Fruit fly (Drosophila melanogaster) whole organism, embryonic: Measurements from ENCODE around the gene Pdcd4.

ENCODE experiments used
- Ada2b ChIP-seq: fragments of 200-800 bp; sonication (Bioruptor generic); IDR thresholded peaks from 2 replicates; pipeline ENCODE4 v1.3.6; 2022; ENCODE audit warnings: missing biosample characterization, missing genetic modification characterization
- Aef1 ChIP-seq: fragments of 200-800 bp; sonication (Bioruptor generic); IDR thresholded peaks from 3 replicates; pipeline ENCODE4 v1.3.6; 2022; ENCODE audit warnings: missing biosample characterization, missing genetic modification characterization
- C15 ChIP-seq: fragments of 200-800 bp; sonication (Bioruptor generic); IDR thresholded peaks from 3 replicates; pipeline ENCODE4 v1.3.6; 2022; ENCODE audit warnings: missing biosample characterization, missing genetic modification characterization
- CG1024 ChIP-seq: fragments of 200-800 bp; sonication (Bioruptor generic); IDR thresholded peaks from 2 replicates; pipeline ENCODE4 v1.3.6; 2022; ENCODE audit warnings: missing biosample characterization, missing genetic modification characterization
- CG13123 ChIP-seq: fragments of 200-800 bp; sonication (Bioruptor generic); optimal IDR thresholded peaks from 2 replicates; lab custom pipeline; 2016; ENCODE audit warnings: missing biosample characterization, missing genetic modification characterization
- CG14014 ChIP-seq: fragments of 200-800 bp; sonication (Bioruptor generic); IDR thresholded peaks from 2 replicates; pipeline ENCODE4 v1.3.6; 2022; ENCODE audit warnings: missing biosample characterization, missing genetic modification characterization
- CG14710 ChIP-seq: fragments of 200-800 bp; sonication (Bioruptor generic); optimal IDR thresholded peaks from 3 replicates; lab custom pipeline; 2019; ENCODE audit warnings: missing biosample characterization, mild to moderate bottlenecking, missing genetic modification characterization, moderate library complexity
- CG18599 ChIP-seq: fragments of 200-800 bp; sonication (Bioruptor generic); optimal IDR thresholded peaks from 3 replicates; lab custom pipeline; 2017; ENCODE audit warnings: missing biosample characterization, missing genetic modification characterization, mild to moderate bottlenecking, moderate library complexity, missing genetic modification reagents
- CG31441 ChIP-seq: fragments of 200-800 bp; sonication (Bioruptor generic); IDR thresholded peaks from 2 replicates; pipeline ENCODE4 v1.3.6; 2022; ENCODE audit warnings: missing biosample characterization, missing genetic modification characterization
- CG6854 ChIP-seq: fragments of 200-800 bp; sonication (Bioruptor generic); optimal IDR thresholded peaks from 3 replicates; lab custom pipeline; 2017; ENCODE audit warnings: missing biosample characterization, mild to moderate bottlenecking, missing genetic modification characterization
- CG7786 ChIP-seq: fragments of 200-800 bp; sonication (Bioruptor generic); optimal IDR thresholded peaks from 2 replicates; lab custom pipeline; 2016; ENCODE audit warnings: missing biosample characterization, missing genetic modification characterization
- CG7839 ChIP-seq: fragments of 200-800 bp; sonication (Bioruptor generic); optimal IDR thresholded peaks from 3 replicates; lab custom pipeline; 2018; ENCODE audit warnings: missing biosample characterization, mild to moderate bottlenecking, missing genetic modification characterization, moderate library complexity
- CG8388 ChIP-seq: fragments of 200-800 bp; sonication (Bioruptor generic); optimal IDR thresholded peaks from 2 replicates; lab custom pipeline; 2019; ENCODE audit warnings: missing biosample characterization, mild to moderate bottlenecking, missing genetic modification characterization, moderate library complexity
- CG9876 ChIP-seq: fragments of 200-800 bp; sonication (Bioruptor generic); optimal IDR thresholded peaks from 2 replicates; lab custom pipeline; 2016; ENCODE audit warnings: missing biosample characterization, missing genetic modification characterization
- CG9932 ChIP-seq: fragments of 200-800 bp; sonication (Bioruptor generic); IDR thresholded peaks from 2 replicates; pipeline ENCODE4 v1.3.6; 2022; ENCODE audit warnings: missing biosample characterization, missing genetic modification characterization
- Dip3 ChIP-seq: fragments of 200-800 bp; sonication (Bioruptor generic); optimal IDR thresholded peaks from 3 replicates; lab custom pipeline; 2016; ENCODE audit warnings: missing biosample characterization, missing genetic modification characterization
- Elba2 ChIP-seq: fragments of 200-800 bp; sonication (Bioruptor generic); optimal IDR thresholded peaks from 3 replicates; lab custom pipeline; 2016; ENCODE audit warnings: missing biosample characterization, missing genetic modification characterization
- Gsc ChIP-seq: fragments of 200-800 bp; sonication (Bioruptor generic); IDR thresholded peaks from 2 replicates; pipeline ENCODE4 v1.3.6; 2022; ENCODE audit warnings: missing biosample characterization, missing genetic modification characterization
- H2.0 ChIP-seq: fragments of 200-800 bp; sonication (Bioruptor generic); IDR thresholded peaks from 2 replicates; pipeline ENCODE4 v1.3.6; 2022; ENCODE audit warnings: missing biosample characterization, missing genetic modification characterization
- HLH3B ChIP-seq: fragments of 200-800 bp; sonication (Bioruptor generic); IDR thresholded peaks from 2 replicates; pipeline ENCODE4 v1.3.6; 2022; ENCODE audit warnings: missing biosample characterization, missing genetic modification characterization
- HLHmδ ChIP-seq: fragments of 200-800 bp; sonication (Bioruptor generic); optimal IDR thresholded peaks from 2 replicates; lab custom pipeline; 2018; ENCODE audit warnings: missing biosample characterization, mild to moderate bottlenecking, missing genetic modification characterization, moderate library complexity
- HmgD ChIP-seq: fragments of 200-800 bp; sonication (Bioruptor generic); optimal IDR thresholded peaks from 3 replicates; lab custom pipeline; 2016; ENCODE audit warnings: missing biosample characterization, missing genetic modification characterization
- Jarid2 ChIP-seq: fragments of 200-800 bp; sonication (Bioruptor generic); optimal IDR thresholded peaks from 3 replicates; lab custom pipeline; 2017; ENCODE audit warnings: mild to moderate bottlenecking, missing biosample characterization, missing genetic modification reagents, missing genetic modification characterization
- Lhr ChIP-seq: fragments of 200-800 bp; sonication (Bioruptor generic); optimal IDR thresholded peaks from 3 replicates; lab custom pipeline; 2017; ENCODE audit warnings: mild to moderate bottlenecking, missing biosample characterization, missing genetic modification reagents, missing genetic modification characterization
- Meics ChIP-seq: fragments of 200-800 bp; sonication (Bioruptor generic); optimal IDR thresholded peaks from 2 replicates; lab custom pipeline; 2017; ENCODE audit warnings: missing biosample characterization, mild to moderate bottlenecking, missing genetic modification characterization
- Nf-YA ChIP-seq: fragments of 200-800 bp; sonication (Bioruptor generic); IDR thresholded peaks from 2 replicates; pipeline ENCODE4 v1.3.6; 2022; ENCODE audit warnings: missing biosample characterization, missing genetic modification characterization
- Scr ChIP-seq: fragments of 200-800 bp; sonication (Bioruptor generic); IDR thresholded peaks from 2 replicates; pipeline ENCODE4 v1.3.6; 2022; ENCODE audit warnings: missing biosample characterization, missing genetic modification characterization; ENCODE audit not compliant: partially characterized antibody
- Spps ChIP-seq: fragments of 200-800 bp; sonication (Bioruptor generic); optimal IDR thresholded peaks from 2 replicates; lab custom pipeline; 2018; ENCODE audit warnings: missing biosample characterization, mild to moderate bottlenecking, missing genetic modification characterization
- bigmax ChIP-seq: fragments of 200-800 bp; sonication (Bioruptor generic); optimal IDR thresholded peaks from 2 replicates; lab custom pipeline; 2018; ENCODE audit warnings: missing biosample characterization, mild to moderate bottlenecking, missing genetic modification characterization
- bsh ChIP-seq, 2 experiments: fragments of 200-800 bp; sonication (Bioruptor generic); optimal IDR thresholded peaks; 2 replicates each; lab custom pipeline; 2017 to 2018; ENCODE audit warnings: mild to moderate bottlenecking in 2 of 2, missing biosample characterization in 2 of 2, missing genetic modification characterization in 2 of 2, moderate library complexity in 1 of 2
- chn ChIP-seq: fragments of 200-800 bp; sonication (Bioruptor generic); optimal IDR thresholded peaks from 2 replicates; lab custom pipeline; 2016; ENCODE audit warnings: missing biosample characterization, missing genetic modification characterization
- dm ChIP-seq: fragments of 200-800 bp; sonication (Bioruptor generic); optimal IDR thresholded peaks from 3 replicates; lab custom pipeline; 2016; ENCODE audit warnings: missing biosample characterization, missing genetic modification characterization
- dmrt99B ChIP-seq: fragments of 200-800 bp; sonication (Bioruptor generic); optimal IDR thresholded peaks from 2 replicates; lab custom pipeline; 2018; ENCODE audit warnings: missing biosample characterization, mild to moderate bottlenecking, missing genetic modification characterization, moderate library complexity
- eyg ChIP-seq: fragments of 200-800 bp; sonication (Bioruptor generic); optimal IDR thresholded peaks from 3 replicates; lab custom pipeline; 2016; ENCODE audit warnings: missing biosample characterization, missing genetic modification characterization
- gsb ChIP-seq: fragments of 200-800 bp; sonication (Bioruptor generic); IDR thresholded peaks from 2 replicates; pipeline ENCODE4 v1.3.6; 2022; ENCODE audit warnings: missing biosample characterization, missing genetic modification characterization
- ham ChIP-seq: fragments of 200-800 bp; sonication (Bioruptor generic); IDR thresholded peaks from 2 replicates; pipeline ENCODE4 v1.3.6; 2022; ENCODE audit warnings: missing biosample characterization, missing genetic modification characterization
- her ChIP-seq: fragments of 200-800 bp; sonication (Bioruptor generic); optimal IDR thresholded peaks from 2 replicates; lab custom pipeline; 2016; ENCODE audit warnings: missing biosample characterization, missing genetic modification characterization
- ind ChIP-seq: fragments of 200-800 bp; sonication (Bioruptor generic); optimal IDR thresholded peaks from 3 replicates; lab custom pipeline; 2016; ENCODE audit warnings: missing biosample characterization, missing genetic modification characterization
- kah ChIP-seq: fragments of 200-800 bp; sonication (Bioruptor generic); optimal IDR thresholded peaks from 2 replicates; lab custom pipeline; 2018; ENCODE audit warnings: missing biosample characterization, mild to moderate bottlenecking, missing genetic modification characterization
- onecut ChIP-seq: fragments of 200-800 bp; sonication (Bioruptor generic); IDR thresholded peaks from 2 replicates; pipeline ENCODE4 v1.3.6; 2022; ENCODE audit warnings: missing biosample characterization, missing genetic modification characterization
- peb ChIP-seq: fragments of 200-800 bp; sonication (Bioruptor generic); IDR thresholded peaks from 2 replicates; pipeline ENCODE4 v1.3.6; 2022; ENCODE audit warnings: missing biosample characterization, missing genetic modification characterization
- pros ChIP-seq: fragments of 200-800 bp; sonication (Bioruptor generic); optimal IDR thresholded peaks from 3 replicates; lab custom pipeline; 2019; ENCODE audit warnings: missing biosample characterization, mild to moderate bottlenecking, missing genetic modification characterization, moderate library complexity
- sc ChIP-seq, 3 experiments: fragments of >200 bp in 2 of 3; fragments of 200-800 bp in 1 of 3; sonication (Bioruptor generic) in 1 of 3; optimal IDR thresholded peaks; 2 replicates in 2 of 3; 3 replicates in 1 of 3; lab custom pipeline; 2017; ENCODE audit warnings: mild to moderate bottlenecking in 1 of 3, missing biosample characterization in 1 of 3, missing genetic modification characterization in 1 of 3, missing genetic modification reagents in 1 of 3
- sd ChIP-seq: fragments of 200-800 bp; sonication (Bioruptor generic); optimal IDR thresholded peaks from 3 replicates; lab custom pipeline; 2018; ENCODE audit warnings: missing biosample characterization, mild to moderate bottlenecking, missing genetic modification characterization, moderate library complexity
- sob ChIP-seq: fragments of 200-800 bp; sonication (Bioruptor generic); IDR thresholded peaks from 2 replicates; pipeline ENCODE4 v1.3.6; 2022; ENCODE audit warnings: missing biosample characterization, missing genetic modification characterization
- ssp ChIP-seq: fragments of 200-800 bp; sonication (Bioruptor generic); IDR thresholded peaks from 2 replicates; pipeline ENCODE4 v1.3.6; 2022; ENCODE audit warnings: missing biosample characterization, missing genetic modification characterization
- tin ChIP-seq: fragments of 200-800 bp; sonication (Bioruptor generic); optimal IDR thresholded peaks from 3 replicates; lab custom pipeline; 2016; ENCODE audit warnings: missing biosample characterization, missing genetic modification characterization
- tio ChIP-seq: fragments of 200-800 bp; sonication (Bioruptor generic); optimal IDR thresholded peaks from 2 replicates; lab custom pipeline; 2017; ENCODE audit warnings: missing biosample characterization, missing genetic modification characterization, inconsistent platforms
- vvl ChIP-seq: fragments of 200-800 bp; sonication (Bioruptor generic); IDR thresholded peaks from 2 replicates; pipeline ENCODE4 v1.3.6; 2022; ENCODE audit warnings: missing biosample characterization, missing genetic modification characterization
- yki ChIP-seq: fragments of >200 bp; optimal IDR thresholded peaks from 3 replicates; lab custom pipeline; 2018

Gene Pdcd4

dm6 chrX:13764397-13765119 lies 9.4 kb upstream of the Pdcd4 start (continued):
- TF ChIP-seq CG18599 (GFP tag; lab: Kevin White, UChicago) = peak; percentile 26
- no peak for TF ChIP-seq HmgD (GFP tag; lab: Kevin White, UChicago)
- TF ChIP-seq tin = peak; percentile 4
- peak; percentile 41 for TF ChIP-seq sd (tag; lab: Kevin White, UChicago)
- no peak for TF ChIP-seq gsb (GFP tag; lab: Robert Waterston, UW)
- no peak for TF ChIP-seq CG9876 (GFP tag; lab: Kevin White, UChicago)
- peak in 1 of 2 experiments; percentile 65 for TF ChIP-seq bsh (GFP tag; optimal IDR thresholded peaks at IDR 0.05; lab: Kevin White, UChicago)
- TF ChIP-seq CG7839 (tag; lab: Kevin White, UChicago) = peak; percentile 64
- TF ChIP-seq tio = peak; percentile 15
- TF ChIP-seq Nf-YA (GFP tag; lab: Robert Waterston, UW) = 0 out of 2 replicates have a peak, but pooled peaks have one; percentile 46
- TF ChIP-seq CG31441 = peak; percentile 44
- 0 out of 2 replicates have a peak, but pooled peaks have one; percentile 57 for TF ChIP-seq vvl (GFP tag; lab: Robert Waterston, UW)
- no peak for TF ChIP-seq CG7786 (GFP tag; lab: Kevin White, UChicago)
- TF ChIP-seq peb = peak; percentile 15; the same call in 1 of the 2 replicates
- no peak for TF ChIP-seq Gsc (GFP tag; lab: Robert Waterston, UW)
- no peak for TF ChIP-seq Elba2 (GFP tag; lab: Kevin White, UChicago)
- no peak for TF ChIP-seq bigmax (GFP tag; lab: Kevin White, UChicago)
- no peak for TF ChIP-seq HLHmδ
- TF ChIP-seq sob (GFP tag; lab: Robert Waterston, UW) = 0 out of 2 replicates have a peak, but pooled peaks have one; percentile 62
- TF ChIP-seq pros (GFP tag; lab: Kevin White, UChicago) = no peak
- TF ChIP-seq H2.0 (GFP tag; lab: Robert Waterston, UW) = 0 out of 2 replicates have a peak, but pooled peaks have one; percentile 20
- TF ChIP-seq ind (GFP tag; lab: Kevin White, UChicago) = peak; percentile 48
- TF ChIP-seq dm (GFP tag; lab: Kevin White, UChicago) = no peak
- no peak for TF ChIP-seq ham (GFP tag; lab: Robert Waterston, UW)
- no peak for TF ChIP-seq her
- no peak for TF ChIP-seq CG6854
- peak; percentile 26; the same call in 1 of the 2 replicates for TF ChIP-seq ssp
- TF ChIP-seq CG14710 (tag; lab: Kevin White, UChicago) = peak; percentile 34
- TF ChIP-seq eyg (GFP tag; lab: Kevin White, UChicago) = no peak
- no peak for TF ChIP-seq kah
- no peak for TF ChIP-seq Dip3 (GFP tag; lab: Kevin White, UChicago)
- TF ChIP-seq Lhr = no peak
- peak; percentile 37; the same call in 2 of the 3 replicates for TF ChIP-seq Aef1 (GFP tag; lab: Robert Waterston, UW)
- TF ChIP-seq dmrt99B = peak; percentile 70
- no peak for TF ChIP-seq sc (optimal IDR thresholded peaks at IDR 0.05; lab: Kevin White, UChicago)
- peak; percentile 19 for TF ChIP-seq sc (GFP tag; optimal IDR thresholded peaks at IDR 0.05; lab: Kevin White, UChicago)
- no peak for TF ChIP-seq CG13123 (GFP tag; lab: Kevin White, UChicago)
- TF ChIP-seq CG14014 (GFP tag; lab: Robert Waterston, UW) = peak; percentile 61
- no peak for TF ChIP-seq Scr (GFP tag; lab: Robert Waterston, UW)
- no peak for TF ChIP-seq CG9932 (GFP tag; lab: Robert Waterston, UW)
- no peak for TF ChIP-seq chn (GFP tag; lab: Kevin White, UChicago)
- TF ChIP-seq Spps (tag; lab: Kevin White, UChicago) = no peak
- peak; percentile 35; the same call in 1 of the 2 replicates for TF ChIP-seq Ada2b (GFP tag; lab: Robert Waterston, UW)
- TF ChIP-seq HLH3B = peak; percentile 48; the same call in 1 of the 2 replicates
- no peak for TF ChIP-seq CG1024 (GFP tag; lab: Robert Waterston, UW)
- no peak for TF ChIP-seq Jarid2 (GFP tag; lab: Kevin White, UChicago)
- no peak for TF ChIP-seq C15 (GFP tag; lab: Robert Waterston, UW)
- TF ChIP-seq yki (lab: Kevin White, UChicago) = no peak
- TF ChIP-seq onecut (GFP tag; lab: Robert Waterston, UW) = 0 out of 2 replicates have a peak, but pooled peaks have one; percentile 8
- TF ChIP-seq CG8388 (GFP tag; lab: Kevin White, UChicago) = peak; percentile 54
- TF ChIP-seq Meics = no peak
